Worm (Caenorhabditis elegans) whole organism, L3 larva: ENCODE results near the gene C33H5.13.
A peak's percentile ranks its signal among the peaks of the same experiment; 100 is the strongest.

Source experiments
- ZK546.5 ChIP-seq: sonication (generic microtip); optimal IDR thresholded peaks from 2 replicates; lab custom pipeline; 2017; ENCODE audit warnings: missing biosample characterization, missing genetic modification characterization
- ama-1 ChIP-seq: fragments of 150-350 bp; optimal IDR thresholded peaks from 2 replicates; lab custom pipeline; 2018
- elt-1 ChIP-seq: fragments of 150-350 bp; optimal IDR thresholded peaks from 2 replicates; lab custom pipeline; 2014; ENCODE audit warnings: missing biosample characterization, missing genetic modification characterization
- fos-1 ChIP-seq: fragments of 150-350 bp; optimal IDR thresholded peaks from 2 replicates; lab custom pipeline; 2014; ENCODE audit warnings: missing biosample characterization, missing genetic modification characterization
- lsy-12 ChIP-seq: sonication (generic microtip); optimal IDR thresholded peaks from 2 replicates; lab custom pipeline; 2016; ENCODE audit warnings: mild to moderate bottlenecking, missing genetic modification characterization, missing compliant biosample characterization
- mdl-1 ChIP-seq: fragments of 150-350 bp; optimal IDR thresholded peaks from 2 replicates; lab custom pipeline; 2014; ENCODE audit warnings: missing biosample characterization, missing genetic modification characterization
- nhr-67 ChIP-seq: fragments of 150-350 bp; optimal IDR thresholded peaks from 2 replicates; lab custom pipeline; 2014; ENCODE audit warnings: missing biosample characterization, missing genetic modification characterization
- unc-39 ChIP-seq: sonication (generic microtip); optimal IDR thresholded peaks from 4 replicates; lab custom pipeline; 2017; ENCODE audit warnings: missing biosample characterization, missing genetic modification characterization
- ztf-4 ChIP-seq: fragments of 150-350 bp; optimal IDR thresholded peaks from 2 replicates; lab custom pipeline; 2014; ENCODE audit warnings: missing biosample characterization, missing genetic modification characterization

DNA sequence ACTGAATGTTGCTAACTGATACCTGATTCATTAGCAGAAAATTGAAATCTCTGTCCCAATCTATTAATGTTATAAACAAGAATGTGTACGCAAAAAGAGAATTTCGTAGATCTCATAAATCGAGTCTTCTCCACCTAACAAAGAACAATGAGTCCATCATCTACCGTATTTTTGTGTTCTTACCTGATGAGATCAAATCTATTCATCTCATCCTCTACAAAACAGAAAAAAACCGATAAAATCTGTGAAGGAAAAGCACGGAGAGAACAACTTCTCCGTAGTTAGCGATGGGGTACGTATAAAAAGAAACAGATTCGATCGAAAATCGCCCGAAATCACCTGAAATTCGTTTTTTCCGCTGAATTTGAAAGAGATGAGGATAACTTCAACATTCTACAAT is 16.5 kb upstream of the C33H5.13 start, which contains the start of gene C33H5.1:
- peak; percentile 83 for TF ChIP-seq elt-1 (tag; lab: Kevin White, UChicago)
- no peak for TF ChIP-seq lsy-12
- TF ChIP-seq fos-1: no peak
- no peak for TF ChIP-seq nhr-67 (tag; lab: Kevin White, UChicago)
- TF ChIP-seq ZK546.5 (tag; lab: Kevin White, UChicago): no peak
- no peak for TF ChIP-seq mdl-1 (tag; lab: Kevin White, UChicago)
- TF ChIP-seq ztf-4 (tag; lab: Kevin White, UChicago): no peak
- no peak for TF ChIP-seq ama-1 (lab: Kevin White, UChicago)
- TF ChIP-seq unc-39: no peak
